Fruit fly (Drosophila melanogaster) ovary, adult (tissue): ENCODE measurements around the gene CG4836.

Experiments used
- CG17801 ChIP-seq: fragments of 200-800 bp; optimal IDR thresholded peaks from 2 replicates; lab custom pipeline; 2019; ENCODE audit warnings: missing biosample characterization, mild to moderate bottlenecking, missing genetic modification characterization, moderate library complexity; ENCODE audit not compliant: partially characterized antibody

CG4836 gene

dm6 chr3R:20013404-20013922 is at the start of gene CG4836, which contains the start of gene CG17190:
Gene CG4836 (plus strand): TSS chr3R:20013872.
Gene CG17190 (minus strand): TSS chr3R:20013504.
- no peak for TF ChIP-seq CG17801

- no peak for TF ChIP-seq CG17801
Observed at dm6 chr3R:19968695-19969094, 45.0 kb upstream of the CG4836 start.

dm6 chr3R:19972598-19972997 is 41.1 kb upstream of the CG4836 start, which contains the start of gene CG31213:
Gene CG31213 (plus strand): TSS chr3R:19972898.
- TF ChIP-seq CG17801: no peak

- no peak for TF ChIP-seq CG17801
Observed at dm6 chr3R:19985376-19985775, 28.3 kb upstream of the CG4836 start.

dm6 chr3R:19995408-19995807 is 18.3 kb upstream of the CG4836 start:
- no peak for TF ChIP-seq CG17801

dm6 chr3R:19996433-19996832 is 17.2 kb upstream of the CG4836 start:
- no peak for TF ChIP-seq CG17801

- TF ChIP-seq CG17801: no peak
Observed at dm6 chr3R:19997526-19998070, 16.1 kb upstream of the CG4836 start.

- no peak for TF ChIP-seq CG17801
Observed at dm6 chr3R:19998418-19998817, 15.3 kb upstream of the CG4836 start.

- peak; percentile 77 for TF ChIP-seq CG17801
Observed at dm6 chr3R:19999474-19999873, 14.2 kb upstream of the CG4836 start.

dm6 chr3R:20001595-20001997 is 12.1 kb upstream of the CG4836 start:
- no peak for TF ChIP-seq CG17801

- no peak for TF ChIP-seq CG17801
Observed at dm6 chr3R:20004697-20005096, 9.0 kb upstream of the CG4836 start.

- TF ChIP-seq CG17801: no peak
Observed at dm6 chr3R:20006617-20007016, 7.1 kb upstream of the CG4836 start.

- TF ChIP-seq CG17801: no peak
Observed at dm6 chr3R:20007399-20008285, 6.0 kb upstream of the CG4836 start.

- TF ChIP-seq CG17801: peak; percentile 81
Observed at dm6 chr3R:20008372-20009051, 5.2 kb upstream of the CG4836 start, which contains the start of the genes Hs6st and MED25. Gene Hs6st (minus strand): TSS chr3R:20008512. Gene MED25 (plus strand): TSS chr3R:20008947.

dm6 chr3R:20010942-20011341 is 2.7 kb upstream of the CG4836 start:
- TF ChIP-seq CG17801: no peak

- TF ChIP-seq CG17801: no peak
Observed at dm6 chr3R:20012688-20013087, 984 bp upstream of the CG4836 start.
